Worm (Caenorhabditis elegans) whole organism, young adult: ENCODE measurements around the gene sgo-1.

Experiments
- B0035.1 ChIP-seq: sonication (generic microtip); optimal IDR thresholded peaks from 2 replicates; lab custom pipeline; 2016; ENCODE audit warnings: missing genetic modification characterization, mild to moderate bottlenecking, missing compliant biosample characterization, missing genotype, missing genetic modification reagents
- B0261.1 ChIP-seq: sonication (generic microtip); optimal IDR thresholded peaks from 2 replicates; lab custom pipeline; 2016; ENCODE audit warnings: mild to moderate bottlenecking, missing genetic modification characterization, moderate library complexity, missing compliant biosample characterization
- F33H1.4 ChIP-seq: fragments of 200-800 bp; sonication (Bioruptor generic); IDR thresholded peaks from 2 replicates; pipeline ENCODE4 v1.3.6; 2022; ENCODE audit warnings: missing genetic modification reagents, missing genetic modification characterization, missing compliant biosample characterization
- F37B4.10 ChIP-seq: fragments of 200-800 bp; sonication (Bioruptor generic); IDR thresholded peaks from 2 replicates; pipeline ENCODE4 v1.3.6; 2022; ENCODE audit warnings: missing genetic modification characterization, missing compliant biosample characterization
- F39B2.1 ChIP-seq: fragments of 200-800 bp; sonication (Bioruptor generic); IDR thresholded peaks from 2 replicates; pipeline ENCODE4 v1.3.6; 2022; ENCODE audit warnings: missing genetic modification reagents, missing genetic modification characterization, missing compliant biosample characterization
- F52B5.7 ChIP-seq: sonication (generic microtip); optimal IDR thresholded peaks from 2 replicates; lab custom pipeline; 2016; ENCODE audit warnings: mild to moderate bottlenecking, missing genetic modification characterization, missing compliant biosample characterization
- F55B11.4 ChIP-seq: sonication (generic microtip); optimal IDR thresholded peaks from 2 replicates; lab custom pipeline; 2016; ENCODE audit warnings: missing compliant biosample characterization, missing genetic modification characterization, borderline replicate concordance; ENCODE audit not compliant: insufficient read depth
- F57C9.4 ChIP-seq: sonication (generic microtip); optimal IDR thresholded peaks from 2 replicates; lab custom pipeline; 2017; ENCODE audit warnings: mild to moderate bottlenecking, missing genetic modification characterization, missing compliant biosample characterization
- T07F8.4 ChIP-seq: sonication (generic microtip); optimal IDR thresholded peaks from 2 replicates; lab custom pipeline; 2016; ENCODE audit warnings: mild to moderate bottlenecking, missing genetic modification characterization, moderate library complexity, missing compliant biosample characterization
- Y53F4B.3 ChIP-seq: fragments of 200-800 bp; sonication (Bioruptor generic); IDR thresholded peaks from 2 replicates; pipeline ENCODE4 v1.3.6; 2022; ENCODE audit warnings: missing genetic modification reagents, missing genetic modification characterization, missing compliant biosample characterization
- Y79H2A.3 ChIP-seq: fragments of 200-800 bp; sonication (Bioruptor generic); conservative IDR thresholded peaks from 2 replicates; pipeline ENCODE4 v1.3.6; 2022; ENCODE audit warnings: missing genetic modification reagents, missing genetic modification characterization, missing compliant biosample characterization
- bed-1 ChIP-seq: fragments of 200-800 bp; sonication (Bioruptor generic); IDR thresholded peaks from 2 replicates; pipeline ENCODE4 v1.3.6; 2022; ENCODE audit warnings: missing genetic modification reagents, missing genetic modification characterization, missing compliant biosample characterization
- bed-2 ChIP-seq: fragments of 200-800 bp; sonication (Bioruptor generic); IDR thresholded peaks from 2 replicates; pipeline ENCODE4 v1.3.6; 2022; ENCODE audit warnings: missing genetic modification reagents, missing genetic modification characterization, missing compliant biosample characterization
- cebp-1 ChIP-seq, 2 experiments: fragments of 200-800 bp in 1 of 2; sonication (Bioruptor generic) in 1 of 2; sonication (generic microtip) in 1 of 2; IDR thresholded peaks in 1 of 2; optimal IDR thresholded peaks in 1 of 2; 2 replicates each; pipeline versions ENCODE4 v1.3.6 to Lab custom; 2017 to 2022; ENCODE audit warnings: missing compliant biosample characterization in 2 of 2, missing genetic modification characterization in 2 of 2, mild to moderate bottlenecking in 1 of 2, missing genetic modification reagents in 1 of 2, moderate library complexity in 1 of 2
- cebp-2 ChIP-seq: fragments of 200-800 bp; sonication (Bioruptor generic); IDR thresholded peaks from 2 replicates; pipeline ENCODE4 v1.3.6; 2022; ENCODE audit warnings: missing genetic modification characterization, missing compliant biosample characterization
- ceh-27 ChIP-seq: fragments of 200-800 bp; sonication (Bioruptor generic); optimal IDR thresholded peaks from 2 replicates; lab custom pipeline; 2018; ENCODE audit warnings: mild to moderate bottlenecking, missing genetic modification characterization, moderate library complexity, missing compliant biosample characterization
- ceh-58 ChIP-seq: fragments of 200-800 bp; sonication (Bioruptor generic); IDR thresholded peaks from 2 replicates; pipeline ENCODE4 v1.3.6; 2022; ENCODE audit warnings: missing genetic modification characterization, missing compliant biosample characterization
- ceh-91 ChIP-seq: fragments of 200-800 bp; sonication (Bioruptor generic); IDR thresholded peaks from 2 replicates; pipeline ENCODE4 v1.3.6; 2022; ENCODE audit warnings: missing genetic modification reagents, missing genetic modification characterization, missing compliant biosample characterization
- efl-1 ChIP-seq: fragments of 150-350 bp; optimal IDR thresholded peaks from 2 replicates; lab custom pipeline; 2014; ENCODE audit warnings: missing biosample characterization, missing genetic modification reagents, missing genetic modification characterization
- egrh-3 ChIP-seq: fragments of 200-800 bp; sonication (Bioruptor generic); IDR thresholded peaks from 2 replicates; pipeline ENCODE4 v1.3.6; 2022; ENCODE audit warnings: missing genetic modification reagents, missing genetic modification characterization, missing compliant biosample characterization
- him-1 ChIP-seq: sonication (generic microtip); optimal IDR thresholded peaks from 2 replicates; lab custom pipeline; 2016; ENCODE audit warnings: missing genotype, missing genetic modification reagents, missing genetic modification characterization, missing compliant biosample characterization
- hlh-12 ChIP-seq: sonication (generic microtip); optimal IDR thresholded peaks from 2 replicates; lab custom pipeline; 2016; ENCODE audit warnings: missing genetic modification characterization, missing compliant biosample characterization
- hmg-1.2 ChIP-seq: fragments of 200-800 bp; sonication (Bioruptor generic); IDR thresholded peaks from 2 replicates; pipeline ENCODE4 v1.3.6; 2022; ENCODE audit warnings: missing genetic modification reagents, missing genetic modification characterization, missing compliant biosample characterization
- hmg-20 ChIP-seq: fragments of 200-800 bp; sonication (Bioruptor generic); IDR thresholded peaks from 2 replicates; pipeline ENCODE4 v1.3.6; 2022; ENCODE audit warnings: missing genetic modification reagents, missing genetic modification characterization, missing compliant biosample characterization
- lag-1 ChIP-seq: fragments of 200-800 bp; sonication (Bioruptor generic); IDR thresholded peaks from 2 replicates; pipeline ENCODE4 v1.3.6; 2022; ENCODE audit warnings: missing genetic modification reagents, missing genetic modification characterization, missing compliant biosample characterization
- lin-40 ChIP-seq: sonication (generic microtip); optimal IDR thresholded peaks from 2 replicates; lab custom pipeline; 2016; ENCODE audit warnings: missing genetic modification characterization, mild to moderate bottlenecking, missing compliant biosample characterization, missing genotype, missing genetic modification reagents
- lin-54 ChIP-seq: fragments of 200-800 bp; sonication (Bioruptor generic); optimal IDR thresholded peaks from 2 replicates; lab custom pipeline; 2018; ENCODE audit warnings: mild to moderate bottlenecking, missing genetic modification characterization, missing compliant biosample characterization
- lsl-1 ChIP-seq: fragments of 200-800 bp; sonication (Bioruptor generic); optimal IDR thresholded peaks from 2 replicates; lab custom pipeline; 2018; ENCODE audit warnings: mild to moderate bottlenecking, missing genetic modification characterization, moderate library complexity, missing compliant biosample characterization
- lsy-27 ChIP-seq: sonication (generic microtip); optimal IDR thresholded peaks from 2 replicates; lab custom pipeline; 2017; ENCODE audit warnings: missing genetic modification characterization, mild to moderate bottlenecking, missing compliant biosample characterization, antibody characterized with exemption, missing genotype, borderline replicate concordance; ENCODE audit not compliant: insufficient read depth
- madf-3 ChIP-seq: fragments of 200-800 bp; sonication (Bioruptor generic); IDR thresholded peaks from 2 replicates; pipeline ENCODE4 v1.3.6; 2022; ENCODE audit warnings: missing genetic modification reagents, missing genetic modification characterization, missing compliant biosample characterization
- madf-6 ChIP-seq: fragments of 200-800 bp; sonication (Bioruptor generic); IDR thresholded peaks from 2 replicates; pipeline ENCODE4 v1.3.6; 2022; ENCODE audit warnings: missing genetic modification reagents, missing genetic modification characterization, missing compliant biosample characterization
- mel-28 ChIP-seq: sonication (generic microtip); optimal IDR thresholded peaks from 2 replicates; lab custom pipeline; 2016; ENCODE audit warnings: borderline replicate concordance, mild to moderate bottlenecking, missing genetic modification characterization, missing compliant biosample characterization
- mes-4 ChIP-seq: sonication (generic microtip); optimal IDR thresholded peaks from 2 replicates; lab custom pipeline; 2016; ENCODE audit warnings: missing genotype, missing genetic modification characterization, missing compliant biosample characterization
- mxl-1 ChIP-seq: sonication (generic microtip); optimal IDR thresholded peaks from 2 replicates; lab custom pipeline; 2016; ENCODE audit warnings: missing genetic modification characterization, missing compliant biosample characterization
- nfya-1 ChIP-seq: sonication (generic microtip); optimal IDR thresholded peaks from 2 replicates; lab custom pipeline; 2017; ENCODE audit warnings: antibody characterized with exemption, missing compliant biosample characterization, missing genetic modification characterization, borderline replicate concordance; ENCODE audit not compliant: insufficient read depth
- nfya-2 ChIP-seq: fragments of 200-800 bp; sonication (Bioruptor generic); IDR thresholded peaks from 2 replicates; pipeline ENCODE4 v1.3.6; 2022; ENCODE audit warnings: missing genetic modification reagents, missing genetic modification characterization, missing compliant biosample characterization
- nhr-27 ChIP-seq: fragments of 200-800 bp; sonication (Bioruptor generic); optimal IDR thresholded peaks from 2 replicates; lab custom pipeline; 2018; ENCODE audit warnings: mild to moderate bottlenecking, missing genetic modification characterization, moderate library complexity, missing compliant biosample characterization
- nhr-80 ChIP-seq: sonication (generic microtip); optimal IDR thresholded peaks from 2 replicates; lab custom pipeline; 2016; ENCODE audit warnings: missing genetic modification characterization, missing compliant biosample characterization
- rpc-1 ChIP-seq, 2 experiments: fragments of 150-350 bp in 1 of 2; sonication (generic microtip) in 1 of 2; optimal IDR thresholded peaks; 2 replicates each; lab custom pipeline; 2014 to 2018; ENCODE audit warnings: missing biosample characterization in 1 of 2, missing genetic modification characterization in 1 of 2, missing genetic modification reagents in 1 of 2, missing genotype in 1 of 2
- snpc-1.1 ChIP-seq: sonication (generic microtip); optimal IDR thresholded peaks from 2 replicates; lab custom pipeline; 2017; ENCODE audit warnings: missing genetic modification characterization, mild to moderate bottlenecking, missing compliant biosample characterization, antibody characterized with exemption, moderate library complexity, missing genotype, missing genetic modification reagents; ENCODE audit not compliant: insufficient read depth
- snpc-4 ChIP-seq, 5 experiments: fragments of 150-350 bp in 1 of 5; sonication (generic microtip) in 4 of 5; optimal IDR thresholded peaks; 2 replicates each; lab custom pipeline; 2014 to 2018; ENCODE audit warnings: missing genetic modification characterization in 5 of 5, missing biosample characterization in 3 of 5, antibody characterized with exemption in 2 of 5, mild to moderate bottlenecking in 2 of 5, missing compliant biosample characterization in 2 of 5, missing genotype in 2 of 5, moderate library complexity in 2 of 5, missing genetic modification reagents in 1 of 5
- unc-130 ChIP-seq: sonication (generic microtip); optimal IDR thresholded peaks from 2 replicates; lab custom pipeline; 2016; ENCODE audit warnings: missing genetic modification reagents, missing genetic modification characterization, missing compliant biosample characterization
- unc-62 ChIP-seq: fragments of 150-350 bp; optimal IDR thresholded peaks from 2 replicates; lab custom pipeline; 2014; ENCODE audit warnings: missing biosample characterization, missing genetic modification reagents, missing genetic modification characterization
- xnd-1 ChIP-seq: sonication (generic microtip); optimal IDR thresholded peaks from 2 replicates; lab custom pipeline; 2016; ENCODE audit warnings: missing genotype, missing genetic modification reagents, missing genetic modification characterization, missing compliant biosample characterization
- ztf-22 ChIP-seq: fragments of 200-800 bp; sonication (Bioruptor generic); optimal IDR thresholded peaks from 2 replicates; lab custom pipeline; 2018; ENCODE audit warnings: mild to moderate bottlenecking, missing genetic modification characterization, moderate library complexity, missing compliant biosample characterization
- ztf-28 ChIP-seq: fragments of 200-800 bp; sonication (Bioruptor generic); IDR thresholded peaks from 2 replicates; pipeline ENCODE4 v1.3.6; 2022; ENCODE audit warnings: missing genetic modification reagents, missing genetic modification characterization, missing compliant biosample characterization

Gene sgo-1

DNA sequence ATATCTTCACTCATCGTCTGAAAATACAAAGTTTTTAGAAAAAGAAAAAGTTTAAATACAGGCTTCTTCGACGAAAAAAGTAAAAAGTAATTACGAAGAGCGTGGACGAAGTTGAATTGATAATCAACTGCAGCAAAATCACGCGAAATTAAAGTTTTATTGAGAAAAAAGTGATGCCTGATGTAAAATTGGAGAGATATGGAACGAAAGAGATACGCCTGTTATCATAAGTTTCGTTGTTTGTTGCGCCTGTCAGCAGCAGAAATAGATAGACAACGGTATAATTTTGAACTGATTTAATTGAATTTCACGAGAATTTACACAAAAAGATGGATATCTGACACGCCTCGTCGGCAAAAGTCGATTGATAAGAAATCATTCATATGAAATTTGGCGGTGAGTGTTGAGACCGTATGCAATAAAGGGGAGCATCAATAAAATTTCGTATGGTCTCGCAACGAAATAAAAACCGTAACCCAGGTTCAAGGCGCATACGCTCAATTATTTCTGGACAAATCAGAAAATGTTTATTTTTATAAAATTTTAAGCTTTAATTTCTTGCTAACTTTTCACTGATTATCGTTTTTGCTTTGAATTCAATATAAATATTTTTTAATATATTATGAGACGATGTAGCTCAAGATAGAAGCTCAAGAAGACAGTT, 33.1 kb upstream of the sgo-1 start, which contains the start of gene C06A6.4 (continued):
- TF ChIP-seq nfya-2 (GFP tag; lab: Robert Waterston, UW) (no peak), hlh-12 (tag; lab: Kevin White, UChicago) (no peak), madf-6 (GFP tag; lab: Robert Waterston, UW) (peak; percentile 92), F52B5.7 (no peak), Y53F4B.3 (no peak), mel-28 (tag; lab: Kevin White, UChicago) (no peak), mes-4 (tag; lab: Kevin White, UChicago) (no peak), nfya-1 (tag; lab: Kevin White, UChicago) (no peak), Y79H2A.3 (GFP tag; lab: Robert Waterston, UW) (no peak), ztf-28 (no peak), unc-130 (GFP tag; lab: Kevin White, UChicago) (no peak), F57C9.4 (tag; lab: Kevin White, UChicago) (no peak), lag-1 (GFP tag; lab: Robert Waterston, UW) (no peak), snpc-1.1 (tag; lab: Kevin White, UChicago) (peak; percentile 7), B0035.1 (tag; lab: Kevin White, UChicago) (no peak), F39B2.1 (GFP tag; lab: Robert Waterston, UW) (no peak), ztf-22 (GFP tag; lab: Kevin White, UChicago) (no peak), him-1 (tag; lab: Kevin White, UChicago) (peak; percentile 6), ceh-27 (GFP tag; lab: Kevin White, UChicago) (no peak), xnd-1 (tag; lab: Kevin White, UChicago) (peak; percentile 83), cebp-1 (GFP tag; IDR thresholded peaks at IDR 0.05; lab: Robert Waterston, UW) (no peak), cebp-1 (tag; optimal IDR thresholded peaks at IDR 0.05; lab: Kevin White, UChicago) (no peak), ceh-91 (GFP tag; lab: Robert Waterston, UW) (peak; percentile 64), T07F8.4 (no peak), efl-1 (GFP tag; lab: Kevin White, UChicago) (peak; percentile 80), lsl-1 (peak; percentile 97), cebp-2 (GFP tag; lab: Robert Waterston, UW) (no peak), F33H1.4 (GFP tag; lab: Robert Waterston, UW) (peak; percentile 92), egrh-3 (GFP tag; lab: Robert Waterston, UW) (no peak), madf-3 (GFP tag; lab: Robert Waterston, UW) (no peak), F37B4.10 (GFP tag; lab: Robert Waterston, UW) (no peak), nhr-80 (tag; lab: Kevin White, UChicago) (peak; percentile 38), B0261.1 (tag; lab: Kevin White, UChicago) (no peak), hmg-20 (no peak), hmg-1.2 (0 out of 2 replicates have a peak, but pooled peaks have one; percentile 11), lin-54 (GFP tag; lab: Kevin White, UChicago) (peak; percentile 22), snpc-4 (GFP tag; optimal IDR thresholded peaks at IDR 0.05; lab: Kevin White, UChicago) (no peak), snpc-4 (tag; optimal IDR thresholded peaks at IDR 0.05; lab: Kevin White, UChicago) (peak in 2 of 4 experiments; percentile 10 to 36), bed-1 (GFP tag; lab: Robert Waterston, UW) (no peak), lin-40 (tag; lab: Kevin White, UChicago) (no peak), nhr-27 (tag; lab: Kevin White, UChicago) (no peak), bed-2 (GFP tag; lab: Robert Waterston, UW) (no peak), ceh-58 (no peak), mxl-1 (tag; lab: Kevin White, UChicago) (no peak), F55B11.4 (tag; lab: Kevin White, UChicago) (no peak), rpc-1 (optimal IDR thresholded peaks at IDR 0.05; lab: Kevin White, UChicago) (no peak), rpc-1 (tag; optimal IDR thresholded peaks at IDR 0.05; lab: Kevin White, UChicago) (no peak), lsy-27 (no peak), unc-62 (GFP tag; lab: Kevin White, UChicago) (no peak)
